Fruit fly (Drosophila melanogaster) whole organism: ENCODE results near the gene CG32982.

ENCODE experiments used
- CG8478 ChIP-seq: fragments of >200 bp; optimal IDR thresholded peaks from 2 replicates; lab custom pipeline; 2018; ENCODE audit warnings: inconsistent platforms
- Dll ChIP-seq: fragments of >200 bp; optimal IDR thresholded peaks from 2 replicates; lab custom pipeline; 2017
- EcR ChIP-seq, 2 experiments: fragments of >200 bp; optimal IDR thresholded peaks; 2 replicates each; lab custom pipeline; 2017; ENCODE audit warnings: missing biosample characterization in 2 of 2, missing genetic modification characterization in 2 of 2, missing genetic modification reagents in 2 of 2
- pan ChIP-seq: fragments of >200 bp; optimal IDR thresholded peaks from 2 replicates; lab custom pipeline; 2017
- psq ChIP-seq: fragments of >200 bp; optimal IDR thresholded peaks from 2 replicates; lab custom pipeline; 2017
- usp ChIP-seq: fragments of >200 bp; optimal IDR thresholded peaks from 2 replicates; lab custom pipeline; 2017; ENCODE audit warnings: missing biosample characterization, missing genetic modification characterization, mixed read lengths

The CG32982 gene

DNA sequence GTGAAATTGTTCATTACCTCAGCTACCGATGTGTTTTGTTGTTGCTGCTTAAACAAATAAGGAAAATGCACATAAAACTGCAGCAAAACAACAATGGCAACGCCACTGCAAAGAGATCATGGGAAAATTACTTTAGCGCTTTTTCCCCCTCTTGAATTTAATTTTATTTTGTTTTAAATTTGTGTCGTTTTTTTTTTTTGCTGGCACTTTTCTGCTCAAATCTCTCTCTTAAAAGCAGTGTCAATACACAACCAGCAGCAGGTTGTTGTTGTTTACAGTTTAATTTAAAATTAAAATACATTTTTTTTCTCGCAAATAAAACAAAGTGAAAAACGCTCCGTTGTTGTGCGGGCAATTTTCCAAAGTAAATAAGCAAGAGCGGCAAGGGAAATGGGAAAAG is 32.2 kb downstream of the CG32982 start:
- TF ChIP-seq usp (GFP tag; lab: Kevin White, UChicago) (no peak), Dll (lab: Kevin White, UChicago) (no peak), EcR (GFP tag; optimal IDR thresholded peaks at IDR 0.05; lab: Kevin White, UChicago) (no peak), psq (no peak), CG8478 (lab: Kevin White, UChicago) (no peak), pan (no peak)

DNA sequence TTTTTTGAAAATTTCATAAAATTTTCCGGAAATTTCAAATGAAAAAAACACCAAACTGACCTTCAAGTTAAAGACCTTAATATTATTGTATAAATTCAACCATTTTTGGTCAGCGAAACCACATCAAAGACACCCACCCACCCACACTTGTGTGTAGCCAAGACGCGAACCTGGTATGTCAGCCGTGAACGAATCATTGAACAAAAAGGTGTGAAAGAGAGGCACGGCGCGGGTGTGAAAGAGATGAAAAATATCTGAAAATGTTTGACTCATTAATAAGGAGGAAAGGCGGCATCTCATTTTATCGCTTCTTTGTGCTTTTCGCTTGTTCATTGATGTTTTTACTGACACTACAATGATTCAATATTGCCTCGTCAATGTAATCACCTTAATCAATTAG is 32.8 kb downstream of the CG32982 start:
- TF ChIP-seq usp (GFP tag; lab: Kevin White, UChicago), result no peak
- no peak for TF ChIP-seq psq
- TF ChIP-seq pan, result no peak
- TF ChIP-seq CG8478 (lab: Kevin White, UChicago), result no peak
- TF ChIP-seq Dll (lab: Kevin White, UChicago), result no peak
- no peak for TF ChIP-seq EcR (GFP tag; optimal IDR thresholded peaks at IDR 0.05; lab: Kevin White, UChicago)

DNA sequence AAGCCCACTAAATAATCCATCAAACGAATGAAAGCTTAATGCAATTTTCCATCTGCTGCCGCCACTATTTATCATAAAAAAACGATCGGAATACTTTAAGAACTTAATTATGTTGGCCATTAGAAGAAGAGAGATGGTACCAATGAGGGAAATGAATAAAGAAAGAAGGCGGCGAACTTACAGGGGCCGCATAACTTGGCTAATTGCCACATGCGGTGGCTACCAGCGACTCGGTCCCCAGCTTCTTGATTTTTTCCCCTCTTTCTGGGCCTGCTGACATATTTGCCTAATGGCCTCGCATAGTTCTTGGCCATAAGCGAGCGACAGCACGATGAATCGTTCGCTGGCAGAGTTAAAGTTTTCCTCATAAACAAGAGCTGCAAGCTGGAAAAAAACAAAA is 34.6 kb downstream of the CG32982 start:
- no peak for TF ChIP-seq Dll (lab: Kevin White, UChicago)
- no peak for TF ChIP-seq CG8478 (lab: Kevin White, UChicago)
- TF ChIP-seq pan, result no peak
- no peak for TF ChIP-seq psq
- no peak for TF ChIP-seq usp (GFP tag; lab: Kevin White, UChicago)
- TF ChIP-seq EcR (GFP tag; optimal IDR thresholded peaks at IDR 0.05; lab: Kevin White, UChicago), result no peak

DNA sequence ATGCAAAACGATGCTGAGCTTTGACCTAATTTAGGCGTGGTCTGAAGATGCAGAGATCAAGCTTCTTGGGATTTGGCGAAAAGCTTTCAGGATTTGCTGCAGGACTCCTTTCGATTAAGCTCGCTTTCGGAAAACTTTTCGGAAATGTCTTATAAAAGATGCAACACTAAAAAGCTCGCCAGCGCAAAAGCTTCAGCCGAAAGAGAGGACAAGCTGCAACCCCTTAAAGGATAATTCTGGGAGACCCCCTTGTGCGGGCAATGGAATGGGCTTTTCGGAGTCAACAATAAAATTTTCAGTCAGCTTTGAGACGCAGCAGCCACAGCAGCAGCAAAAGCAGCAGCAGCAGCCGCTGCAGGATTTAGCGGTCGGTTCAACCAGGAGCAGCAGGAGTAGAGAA is 38.4 kb downstream of the CG32982 start, which contains the start of gene CG13108:
CG13108 (plus strand) TSS at position 301 of the 400 bp plus-strand sequence.
- TF ChIP-seq usp (GFP tag; lab: Kevin White, UChicago) (no peak), pan (no peak), EcR (GFP tag; optimal IDR thresholded peaks at IDR 0.05; lab: Kevin White, UChicago) (no peak), psq (no peak), CG8478 (lab: Kevin White, UChicago) (no peak), Dll (lab: Kevin White, UChicago) (no peak)

DNA sequence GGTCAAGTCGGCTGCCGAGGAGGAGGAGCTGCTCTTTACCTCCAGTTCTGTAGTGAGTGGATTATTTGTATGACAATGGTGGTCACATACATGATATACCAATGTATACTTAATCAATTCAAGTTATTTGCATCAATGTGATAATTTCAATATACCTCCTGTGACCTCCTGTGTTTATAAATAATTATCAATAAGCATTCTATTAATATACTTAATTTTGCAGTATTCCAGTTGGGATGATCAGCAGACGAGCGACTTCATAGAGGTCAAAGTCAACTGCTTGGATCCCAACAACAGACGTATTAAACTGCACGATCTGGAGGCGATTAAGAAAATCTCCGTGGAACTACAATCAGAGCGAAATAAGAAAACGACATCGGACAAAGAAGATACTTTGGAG is 39.3 kb downstream of the CG32982 start:
- no peak for TF ChIP-seq pan
- no peak for TF ChIP-seq psq
- no peak for TF ChIP-seq CG8478 (lab: Kevin White, UChicago)
- TF ChIP-seq usp (GFP tag; lab: Kevin White, UChicago), result no peak
- TF ChIP-seq Dll (lab: Kevin White, UChicago), result no peak
- TF ChIP-seq EcR (GFP tag; optimal IDR thresholded peaks at IDR 0.05; lab: Kevin White, UChicago), result no peak

DNA sequence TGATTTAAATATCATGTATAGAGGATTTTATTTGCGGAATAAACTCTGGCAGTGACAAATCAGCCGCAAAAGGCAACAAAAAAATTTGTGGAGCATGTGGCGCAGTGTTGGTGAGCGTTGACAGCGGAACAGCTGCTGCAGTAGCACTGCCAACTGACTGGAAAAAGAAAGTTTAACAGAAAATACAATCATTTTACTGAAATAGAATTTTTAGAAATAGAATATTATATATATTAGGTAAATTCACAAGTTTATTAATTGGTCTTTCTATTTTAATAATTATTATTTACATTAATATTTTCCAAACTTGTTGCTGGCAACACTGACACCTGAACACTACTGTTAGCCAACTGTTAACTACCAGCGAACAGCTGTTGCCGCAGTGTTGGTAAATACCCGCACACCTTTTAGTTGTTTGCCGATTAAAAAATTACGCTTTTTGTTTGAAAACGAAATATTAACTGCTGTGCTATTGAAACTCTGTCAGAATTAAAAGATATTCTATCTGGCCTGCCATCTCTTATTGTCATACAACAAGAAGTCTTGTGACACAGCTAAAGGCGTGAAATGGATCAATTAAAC is 41.0 kb downstream of the CG32982 start, which contains the start of the genes CG9586 and tai:
CG9586 (minus strand) TSS at position 116 of the 582 bp plus-strand sequence.
tai (plus strand) TSS at position 380 of the 582 bp plus-strand sequence.
- TF ChIP-seq Dll (lab: Kevin White, UChicago) (no peak), usp (GFP tag; lab: Kevin White, UChicago) (no peak), EcR (GFP tag; optimal IDR thresholded peaks at IDR 0.05; lab: Kevin White, UChicago) (no peak), psq (no peak), pan (no peak), CG8478 (lab: Kevin White, UChicago) (no peak)

DNA sequence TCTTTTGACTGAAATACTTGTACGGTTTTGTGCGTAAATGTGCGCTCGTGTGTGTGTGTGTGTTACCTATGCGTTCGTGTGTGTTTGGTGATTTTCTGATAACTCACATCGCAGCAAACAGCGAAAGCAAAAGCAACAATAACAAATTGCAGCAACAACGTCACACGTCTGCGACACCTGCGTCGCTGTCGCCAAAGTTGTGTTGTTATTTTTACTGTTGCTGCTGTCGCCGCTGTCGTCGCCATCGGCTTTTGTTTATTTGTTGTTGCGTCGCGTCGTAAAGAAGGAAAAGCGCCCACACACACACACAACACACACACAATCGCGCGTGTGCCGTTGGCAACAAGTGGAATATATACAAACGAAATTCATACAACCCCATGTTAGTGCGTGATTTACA is 41.5 kb downstream of the CG32982 start:
- TF ChIP-seq EcR (GFP tag; optimal IDR thresholded peaks at IDR 0.05; lab: Kevin White, UChicago), result no peak
- no peak for TF ChIP-seq psq
- TF ChIP-seq Dll (lab: Kevin White, UChicago), result no peak

DNA sequence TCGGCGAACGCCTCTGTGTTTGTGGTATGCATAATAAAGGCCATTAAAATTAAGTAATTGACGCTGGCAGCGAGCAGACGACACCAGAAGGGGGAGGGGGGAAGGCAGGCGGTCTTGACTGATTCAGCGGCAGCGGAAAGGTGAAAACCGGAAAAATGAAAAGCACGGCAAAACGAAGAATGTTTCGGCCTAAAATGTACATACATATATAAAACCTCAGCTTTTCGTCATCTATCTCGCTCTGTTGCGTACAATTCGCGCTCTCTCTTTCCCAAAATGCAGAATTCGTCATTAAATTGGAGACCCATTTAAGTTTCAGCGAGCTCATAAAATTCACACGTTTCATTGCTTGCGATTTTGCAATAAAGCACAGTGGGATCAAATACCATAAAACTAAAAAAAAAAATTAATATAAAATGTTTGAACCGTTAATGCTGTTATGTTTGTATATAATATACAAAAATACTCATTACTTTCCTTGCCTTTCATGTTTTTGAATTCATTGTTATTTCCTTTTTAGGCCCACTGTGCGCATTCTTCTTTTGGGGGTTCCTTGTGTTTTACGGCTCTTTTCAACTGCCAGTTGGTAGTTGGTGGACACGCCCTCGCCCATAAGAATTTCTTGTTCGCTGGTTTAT is 42.6 kb downstream of the CG32982 start:
- TF ChIP-seq usp (GFP tag; lab: Kevin White, UChicago) (no peak), Dll (lab: Kevin White, UChicago) (no peak), pan (no peak), psq (no peak), CG8478 (lab: Kevin White, UChicago) (no peak), EcR (GFP tag; optimal IDR thresholded peaks at IDR 0.05; lab: Kevin White, UChicago) (no peak)

DNA sequence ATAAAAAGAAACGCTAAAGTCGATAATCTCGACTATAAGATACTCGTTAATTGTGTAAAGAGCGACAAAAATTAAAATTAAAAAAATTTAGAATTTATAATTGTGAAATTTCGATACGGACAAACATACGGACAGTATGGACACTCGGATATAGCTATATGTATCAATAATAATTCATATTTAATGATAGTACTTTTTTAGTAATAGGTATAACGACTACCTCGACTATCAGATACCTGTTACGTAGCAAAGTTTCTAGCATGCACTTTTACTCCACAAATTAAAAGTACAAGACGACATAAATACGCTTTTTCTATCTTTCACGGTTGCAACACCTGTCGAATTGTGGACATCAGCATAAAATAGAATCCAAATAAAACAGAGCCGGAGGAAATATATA is 47.3 kb downstream of the CG32982 start:
- TF ChIP-seq CG8478 (lab: Kevin White, UChicago) (no peak), EcR (GFP tag; optimal IDR thresholded peaks at IDR 0.05; lab: Kevin White, UChicago) (no peak), Dll (lab: Kevin White, UChicago) (no peak), usp (GFP tag; lab: Kevin White, UChicago) (no peak), pan (no peak), psq (no peak)

DNA sequence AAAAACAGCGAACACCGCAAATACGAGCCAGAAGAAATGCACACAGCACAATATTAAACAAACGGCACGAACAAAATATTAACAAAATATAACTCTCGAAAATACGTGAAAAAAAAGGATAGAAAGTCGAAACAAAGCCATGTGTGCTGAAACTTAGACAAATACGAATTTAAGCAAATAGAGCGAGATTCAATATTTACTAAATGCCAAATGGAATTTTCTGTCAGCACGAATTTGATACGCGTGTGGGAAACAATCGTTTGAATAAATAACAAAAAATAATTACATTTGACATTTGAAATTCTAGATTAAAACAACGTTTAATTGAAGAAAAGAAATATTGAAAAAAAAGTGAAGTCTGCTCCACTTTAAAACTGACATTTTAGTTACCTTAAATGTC is 47.8 kb downstream of the CG32982 start:
- TF ChIP-seq usp (GFP tag; lab: Kevin White, UChicago) (no peak), pan (no peak), EcR (GFP tag; optimal IDR thresholded peaks at IDR 0.05; lab: Kevin White, UChicago) (no peak), psq (no peak)

DNA sequence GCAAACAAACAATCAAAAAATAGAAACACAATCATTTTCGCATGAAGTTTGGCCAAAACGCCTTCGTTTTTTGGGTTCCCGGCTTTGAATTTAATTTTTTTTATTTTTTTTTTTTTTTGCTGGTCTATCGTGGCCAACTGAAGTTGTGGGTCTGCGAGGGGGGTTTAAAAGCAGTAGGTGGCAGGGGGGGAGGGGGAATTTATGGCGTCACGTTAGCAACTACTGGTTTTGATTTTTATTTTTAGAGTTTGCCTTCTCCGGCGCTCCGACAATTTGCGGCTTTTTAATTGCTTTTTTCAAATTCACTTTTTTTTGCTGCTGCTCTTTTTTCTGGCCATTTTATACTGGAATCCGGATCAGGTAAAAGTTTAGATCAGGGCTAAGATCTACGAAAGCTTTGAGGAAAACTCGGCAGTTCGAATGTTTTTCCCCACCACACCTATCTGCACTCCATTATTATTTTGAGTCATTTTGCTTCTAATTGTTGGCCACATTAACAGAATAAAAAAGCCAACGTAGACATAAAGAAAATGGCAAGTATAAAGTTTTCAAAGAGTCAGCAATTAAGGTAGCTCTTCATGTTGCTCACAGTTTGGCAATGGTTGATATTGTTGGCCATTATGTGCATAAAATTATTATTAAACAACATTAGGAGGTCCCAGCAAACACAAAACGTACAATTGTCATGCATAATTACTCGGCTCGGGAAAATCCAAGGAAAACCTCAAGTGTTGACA is 48.5 kb downstream of the CG32982 start:
- no peak for TF ChIP-seq psq
- no peak for TF ChIP-seq pan
- TF ChIP-seq EcR (GFP tag; optimal IDR thresholded peaks at IDR 0.05; lab: Kevin White, UChicago), result no peak
- no peak for TF ChIP-seq Dll (lab: Kevin White, UChicago)
- no peak for TF ChIP-seq usp (GFP tag; lab: Kevin White, UChicago)
- TF ChIP-seq CG8478 (lab: Kevin White, UChicago), result no peak

DNA sequence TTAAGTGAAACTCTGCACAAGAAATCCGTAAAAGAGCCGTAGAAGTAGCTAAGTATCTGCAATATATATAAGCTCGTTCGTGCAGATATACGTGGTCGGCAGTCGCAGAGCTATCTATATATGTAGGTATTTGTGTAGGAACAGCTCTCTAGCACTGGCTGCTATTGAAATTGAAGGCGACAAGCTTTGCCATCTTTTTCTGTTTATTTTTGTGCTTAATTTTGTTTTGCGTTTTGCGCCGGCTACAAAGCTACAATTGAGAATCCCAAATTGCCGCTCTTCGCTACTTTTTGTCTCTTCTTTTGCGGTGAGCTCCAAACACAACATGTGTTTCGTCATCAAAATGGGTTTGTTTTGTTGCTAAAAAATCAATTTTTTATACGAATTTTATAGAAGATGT is 49.6 kb downstream of the CG32982 start:
- TF ChIP-seq usp (GFP tag; lab: Kevin White, UChicago) (no peak), pan (no peak), CG8478 (lab: Kevin White, UChicago) (no peak), psq (no peak), Dll (lab: Kevin White, UChicago) (no peak), EcR (GFP tag; optimal IDR thresholded peaks at IDR 0.05; lab: Kevin White, UChicago) (no peak)
